Worm (Caenorhabditis elegans): ENCODE data around the gene str-66.

ce11 chrV:3141190-3141589, 37.2 kb upstream of the str-66 start, which contains the start of gene srab-9:
- no peak for TF ChIP-seq pat-9 (tag; optimal IDR thresholded peaks at IDR 0.05)
- no peak for TF ChIP-seq pha-4 (tag; optimal IDR thresholded peaks at IDR 0.05)
- no peak for TF ChIP-seq nhr-11 (tag; optimal IDR thresholded peaks at IDR 0.05)
- TF ChIP-seq unc-86 (tag; optimal IDR thresholded peaks at IDR 0.05) = no peak
- TF ChIP-seq ama-1 (optimal IDR thresholded peaks at IDR 0.05) = no peak
- TF ChIP-seq elt-2 (tag; optimal IDR thresholded peaks at IDR 0.05) = no peak
- TF ChIP-seq mec-3 (tag; optimal IDR thresholded peaks at IDR 0.05; ENCODE audit: borderline replicate concordance) = no peak

Data from whole organism, late embryonic.